Worm (Caenorhabditis elegans): Measurements from ENCODE around the gene R10E4.1.

- TF ChIP-seq B0336.3 (GFP tag; IDR thresholded peaks at IDR 0.05), result no peak
- TF ChIP-seq unc-62 (GFP tag; optimal IDR thresholded peaks at IDR 0.05), result no peak
- TF ChIP-seq snpc-1.1 (tag; optimal IDR thresholded peaks at IDR 0.05; ENCODE audit: insufficient read depth), result no peak
- no peak for TF ChIP-seq B0019.2 (GFP tag; conservative IDR thresholded peaks at IDR 0.05)
- TF ChIP-seq T26A5.8 (tag; optimal IDR thresholded peaks at IDR 0.05), result no peak
- TF ChIP-seq nhr-179 (tag; optimal IDR thresholded peaks at IDR 0.05), result no peak
- TF ChIP-seq him-1 (tag; optimal IDR thresholded peaks at IDR 0.05), result no peak
- TF ChIP-seq zim-3 (tag; optimal IDR thresholded peaks at IDR 0.05), result no peak
- no peak for TF ChIP-seq ztf-28 (GFP tag; IDR thresholded peaks at IDR 0.05)
- no peak for TF ChIP-seq hrde-1 (tag; optimal IDR thresholded peaks at IDR 0.05; ENCODE audit: borderline replicate concordance)
These were observed 40.7 kb upstream of the R10E4.1 start, which contains the start of gene F43C1.5 for ce11 chrIII:4228841-4229240.

All from whole organism, young adult.